Worm (Caenorhabditis elegans): ENCODE data around the gene K05F1.10.

ce11 chrII:5827364-5827763, 22.1 kb upstream of the K05F1.10 start, which contains the start of gene tbc-2:
- TF ChIP-seq snpc-4 (tag; optimal IDR thresholded peaks at IDR 0.05) (no peak), ztf-11 (tag; optimal IDR thresholded peaks at IDR 0.05) (no peak), lsy-2 (tag; optimal IDR thresholded peaks at IDR 0.05) (no peak), cnd-1 (tag; optimal IDR thresholded peaks at IDR 0.05) (no peak), ceh-39 (tag; optimal IDR thresholded peaks at IDR 0.05) (no peak), unc-62 (GFP tag; optimal IDR thresholded peaks at IDR 0.05) (no peak), nhr-76 (tag; optimal IDR thresholded peaks at IDR 0.05) (no peak), mep-1 (tag; optimal IDR thresholded peaks at IDR 0.05) (no peak), nhr-2 (tag; optimal IDR thresholded peaks at IDR 0.05) (no peak)

All from whole organism, mixed stage, embryonic.